Worm (Caenorhabditis elegans) whole organism, young adult: ENCODE data around the gene Y73C8B.3.

ENCODE experiments used
- F10E7.11 ChIP-seq: sonication (generic microtip); optimal IDR thresholded peaks from 2 replicates; lab custom pipeline; 2017; ENCODE audit warnings: mild to moderate bottlenecking, missing genetic modification characterization, moderate library complexity, missing compliant biosample characterization
- F22D6.2 ChIP-seq: sonication (generic microtip); optimal IDR thresholded peaks from 2 replicates; lab custom pipeline; 2016; ENCODE audit warnings: mild to moderate bottlenecking, missing genetic modification characterization, missing compliant biosample characterization
- F37B4.10 ChIP-seq: fragments of 200-800 bp; sonication (Bioruptor generic); IDR thresholded peaks from 2 replicates; pipeline ENCODE4 v1.3.6; 2022; ENCODE audit warnings: missing genetic modification characterization, missing compliant biosample characterization
- F39B2.1 ChIP-seq: fragments of 200-800 bp; sonication (Bioruptor generic); IDR thresholded peaks from 2 replicates; pipeline ENCODE4 v1.3.6; 2022; ENCODE audit warnings: missing genetic modification reagents, missing genetic modification characterization, missing compliant biosample characterization
- F55B11.4 ChIP-seq: sonication (generic microtip); optimal IDR thresholded peaks from 2 replicates; lab custom pipeline; 2016; ENCODE audit warnings: missing compliant biosample characterization, missing genetic modification characterization, borderline replicate concordance; ENCODE audit not compliant: insufficient read depth
- F57A8.1 ChIP-seq: fragments of 200-800 bp; sonication (Bioruptor generic); optimal IDR thresholded peaks from 2 replicates; lab custom pipeline; 2018; ENCODE audit warnings: mild to moderate bottlenecking, missing genetic modification characterization, moderate library complexity, missing compliant biosample characterization
- T07F8.4 ChIP-seq: sonication (generic microtip); optimal IDR thresholded peaks from 2 replicates; lab custom pipeline; 2016; ENCODE audit warnings: mild to moderate bottlenecking, missing genetic modification characterization, moderate library complexity, missing compliant biosample characterization
- Y95B8A.8 ChIP-seq: fragments of 200-800 bp; sonication (Bioruptor generic); IDR thresholded peaks from 2 replicates; pipeline ENCODE4 v1.3.6; 2022; ENCODE audit warnings: missing genetic modification reagents, missing genetic modification characterization, missing compliant biosample characterization
- athp-1 ChIP-seq: sonication (generic microtip); optimal IDR thresholded peaks from 2 replicates; lab custom pipeline; 2017; ENCODE audit warnings: mild to moderate bottlenecking, missing genetic modification characterization, missing compliant biosample characterization
- attf-3 ChIP-seq: fragments of 200-800 bp; sonication (Bioruptor generic); conservative IDR thresholded peaks from 2 replicates; pipeline ENCODE4 v1.3.6; 2022; ENCODE audit warnings: missing genetic modification reagents, missing genetic modification characterization, missing compliant biosample characterization
- bed-2 ChIP-seq: fragments of 200-800 bp; sonication (Bioruptor generic); IDR thresholded peaks from 2 replicates; pipeline ENCODE4 v1.3.6; 2022; ENCODE audit warnings: missing genetic modification reagents, missing genetic modification characterization, missing compliant biosample characterization
- cebp-1 ChIP-seq, 2 experiments: fragments of 200-800 bp in 1 of 2; sonication (Bioruptor generic) in 1 of 2; sonication (generic microtip) in 1 of 2; IDR thresholded peaks in 1 of 2; optimal IDR thresholded peaks in 1 of 2; 2 replicates each; pipeline versions ENCODE4 v1.3.6 to Lab custom; 2017 to 2022; ENCODE audit warnings: missing compliant biosample characterization in 2 of 2, missing genetic modification characterization in 2 of 2, mild to moderate bottlenecking in 1 of 2, missing genetic modification reagents in 1 of 2, moderate library complexity in 1 of 2
- dox-1 ChIP-seq: fragments of 200-800 bp; sonication (Bioruptor generic); IDR thresholded peaks from 2 replicates; pipeline ENCODE4 v1.3.6; 2022; ENCODE audit warnings: missing genetic modification reagents, missing genetic modification characterization, missing compliant biosample characterization
- dpl-1 ChIP-seq: fragments of 150-350 bp; optimal IDR thresholded peaks from 2 replicates; lab custom pipeline; 2014; ENCODE audit warnings: missing biosample characterization, missing genetic modification reagents, missing genetic modification characterization
- egrh-3 ChIP-seq: fragments of 200-800 bp; sonication (Bioruptor generic); IDR thresholded peaks from 2 replicates; pipeline ENCODE4 v1.3.6; 2022; ENCODE audit warnings: missing genetic modification reagents, missing genetic modification characterization, missing compliant biosample characterization
- ets-4 ChIP-seq: fragments of 200-800 bp; sonication (Bioruptor generic); optimal IDR thresholded peaks from 2 replicates; lab custom pipeline; 2018; ENCODE audit warnings: mild to moderate bottlenecking, missing genetic modification characterization, missing compliant biosample characterization
- hsf-1 ChIP-seq: fragments of 200-800 bp; sonication (Bioruptor generic); IDR thresholded peaks from 2 replicates; pipeline ENCODE4 v1.3.6; 2022; ENCODE audit warnings: missing genetic modification reagents, missing genetic modification characterization, missing compliant biosample characterization
- let-526 ChIP-seq: fragments of 200-800 bp; sonication (Bioruptor generic); IDR thresholded peaks from 2 replicates; pipeline ENCODE4 v1.3.6; 2022; ENCODE audit warnings: missing genetic modification reagents, missing genetic modification characterization, missing compliant biosample characterization
- lsl-1 ChIP-seq: fragments of 200-800 bp; sonication (Bioruptor generic); optimal IDR thresholded peaks from 2 replicates; lab custom pipeline; 2018; ENCODE audit warnings: mild to moderate bottlenecking, missing genetic modification characterization, moderate library complexity, missing compliant biosample characterization
- madf-10 ChIP-seq: sonication (generic microtip); optimal IDR thresholded peaks from 2 replicates; lab custom pipeline; 2016; ENCODE audit warnings: mild to moderate bottlenecking, missing genetic modification characterization, missing compliant biosample characterization
- madf-8 ChIP-seq: fragments of 200-800 bp; sonication (Bioruptor generic); conservative IDR thresholded peaks from 2 replicates; pipeline ENCODE4 v1.3.6; 2022; ENCODE audit warnings: missing genetic modification reagents, missing genetic modification characterization, missing compliant biosample characterization
- nfya-1 ChIP-seq: sonication (generic microtip); optimal IDR thresholded peaks from 2 replicates; lab custom pipeline; 2017; ENCODE audit warnings: antibody characterized with exemption, missing compliant biosample characterization, missing genetic modification characterization, borderline replicate concordance; ENCODE audit not compliant: insufficient read depth
- nhr-120 ChIP-seq: fragments of 200-800 bp; sonication (Bioruptor generic); IDR thresholded peaks from 2 replicates; pipeline ENCODE4 v1.3.6; 2022; ENCODE audit warnings: missing genetic modification characterization, missing compliant biosample characterization
- nhr-80 ChIP-seq: sonication (generic microtip); optimal IDR thresholded peaks from 2 replicates; lab custom pipeline; 2016; ENCODE audit warnings: missing genetic modification characterization, missing compliant biosample characterization
- rcor-1 ChIP-seq: fragments of 200-800 bp; sonication (Bioruptor generic); IDR thresholded peaks from 2 replicates; pipeline ENCODE4 v1.3.6; 2022; ENCODE audit warnings: missing genetic modification reagents, missing genetic modification characterization, missing compliant biosample characterization
- sdz-38 ChIP-seq: sonication (generic microtip); optimal IDR thresholded peaks from 2 replicates; lab custom pipeline; 2016; ENCODE audit warnings: missing genotype, missing genetic modification characterization, missing compliant biosample characterization
- snpc-1.1 ChIP-seq: sonication (generic microtip); optimal IDR thresholded peaks from 2 replicates; lab custom pipeline; 2017; ENCODE audit warnings: missing genetic modification characterization, mild to moderate bottlenecking, missing compliant biosample characterization, antibody characterized with exemption, moderate library complexity, missing genotype, missing genetic modification reagents; ENCODE audit not compliant: insufficient read depth
- snpc-3.4 ChIP-seq: sonication (generic microtip); optimal IDR thresholded peaks from 2 replicates; lab custom pipeline; 2017; ENCODE audit warnings: missing genetic modification characterization, mild to moderate bottlenecking, missing compliant biosample characterization, antibody characterized with exemption, moderate library complexity, missing genotype, missing genetic modification reagents
- snpc-4 ChIP-seq, 5 experiments: fragments of 150-350 bp in 1 of 5; sonication (generic microtip) in 4 of 5; optimal IDR thresholded peaks; 2 replicates each; lab custom pipeline; 2014 to 2018; ENCODE audit warnings: missing genetic modification characterization in 5 of 5, missing biosample characterization in 3 of 5, antibody characterized with exemption in 2 of 5, mild to moderate bottlenecking in 2 of 5, missing compliant biosample characterization in 2 of 5, missing genotype in 2 of 5, moderate library complexity in 2 of 5, missing genetic modification reagents in 1 of 5
- sptf-2 ChIP-seq: fragments of 200-800 bp; sonication (Bioruptor generic); optimal IDR thresholded peaks from 2 replicates; lab custom pipeline; 2018; ENCODE audit warnings: mild to moderate bottlenecking, missing genetic modification characterization, missing compliant biosample characterization
- unc-130 ChIP-seq: sonication (generic microtip); optimal IDR thresholded peaks from 2 replicates; lab custom pipeline; 2016; ENCODE audit warnings: missing genetic modification reagents, missing genetic modification characterization, missing compliant biosample characterization
- xnd-1 ChIP-seq: sonication (generic microtip); optimal IDR thresholded peaks from 2 replicates; lab custom pipeline; 2016; ENCODE audit warnings: missing genotype, missing genetic modification reagents, missing genetic modification characterization, missing compliant biosample characterization
- zfh-2 ChIP-seq: fragments of 200-800 bp; sonication (Bioruptor generic); conservative IDR thresholded peaks from 2 replicates; pipeline ENCODE4 v1.3.6; 2022; ENCODE audit warnings: missing genetic modification reagents, missing genetic modification characterization, missing compliant biosample characterization
- ztf-28 ChIP-seq: fragments of 200-800 bp; sonication (Bioruptor generic); IDR thresholded peaks from 2 replicates; pipeline ENCODE4 v1.3.6; 2022; ENCODE audit warnings: missing genetic modification reagents, missing genetic modification characterization, missing compliant biosample characterization
- ztf-3 ChIP-seq: fragments of 200-800 bp; sonication (Bioruptor generic); optimal IDR thresholded peaks from 2 replicates; lab custom pipeline; 2018; ENCODE audit warnings: mild to moderate bottlenecking, missing genetic modification characterization, missing compliant biosample characterization
- ztf-6 ChIP-seq: fragments of 200-800 bp; sonication (Bioruptor generic); IDR thresholded peaks from 2 replicates; pipeline ENCODE4 v1.3.6; 2022; ENCODE audit warnings: missing genetic modification reagents, missing genetic modification characterization, missing compliant biosample characterization

Gene Y73C8B.3

DNA sequence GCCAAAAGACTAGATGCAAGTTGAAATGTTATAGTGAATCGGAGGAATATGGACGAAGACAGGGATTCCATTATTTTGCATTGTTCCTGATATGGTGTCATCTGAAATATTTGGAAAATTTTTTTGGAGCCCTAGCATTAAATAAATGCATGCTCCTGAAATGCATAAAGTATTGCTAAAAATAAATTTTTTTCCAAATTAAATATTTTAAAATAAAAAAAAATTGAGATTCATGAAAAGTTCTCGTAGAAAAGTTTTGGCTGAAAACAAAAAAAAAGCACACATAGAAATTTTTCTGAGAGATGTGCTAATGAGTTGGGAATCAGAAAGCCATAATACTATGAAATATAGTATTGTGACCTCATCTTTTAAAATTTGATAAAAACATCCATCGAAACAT, 38.0 kb downstream of the Y73C8B.3 start, which contains the start of gene srab-7:
Gene srab-7, minus strand, starts transcription at position 101 of the 400 bp plus-strand sequence.
- TF ChIP-seq snpc-4 (GFP tag; optimal IDR thresholded peaks at IDR 0.05; lab: Kevin White, UChicago) (no peak), snpc-4 (tag; optimal IDR thresholded peaks at IDR 0.05; lab: Kevin White, UChicago) (no peak), dox-1 (no peak), nfya-1 (tag; lab: Kevin White, UChicago) (no peak), ztf-6 (GFP tag; lab: Robert Waterston, UW) (no peak), F57A8.1 (GFP tag; lab: Kevin White, UChicago) (no peak), xnd-1 (tag; lab: Kevin White, UChicago) (no peak)

DNA sequence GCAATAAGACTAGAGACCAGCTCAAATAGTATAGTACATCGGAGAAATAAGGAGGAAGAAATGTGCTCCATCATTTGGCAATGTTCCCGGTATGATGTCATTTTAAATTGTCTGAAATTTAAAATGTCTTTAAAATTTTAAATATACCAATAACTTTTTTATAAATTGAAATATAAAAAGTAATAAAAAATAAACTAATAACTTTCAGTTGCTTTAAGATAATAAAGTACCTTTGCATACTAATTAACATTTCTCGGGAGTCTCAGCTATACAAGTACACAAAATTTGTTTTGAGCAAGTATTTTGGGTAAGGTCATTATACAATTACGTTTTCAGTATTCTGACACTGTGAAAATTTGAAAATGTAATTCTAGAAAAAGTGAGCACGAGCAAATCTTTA, 41.2 kb downstream of the Y73C8B.3 start, which contains the start of gene srab-6:
Gene srab-6, minus strand, starts transcription at position 101 of the 400 bp plus-strand sequence.
- no peak for TF ChIP-seq snpc-3.4 (tag; lab: Kevin White, UChicago)

DNA sequence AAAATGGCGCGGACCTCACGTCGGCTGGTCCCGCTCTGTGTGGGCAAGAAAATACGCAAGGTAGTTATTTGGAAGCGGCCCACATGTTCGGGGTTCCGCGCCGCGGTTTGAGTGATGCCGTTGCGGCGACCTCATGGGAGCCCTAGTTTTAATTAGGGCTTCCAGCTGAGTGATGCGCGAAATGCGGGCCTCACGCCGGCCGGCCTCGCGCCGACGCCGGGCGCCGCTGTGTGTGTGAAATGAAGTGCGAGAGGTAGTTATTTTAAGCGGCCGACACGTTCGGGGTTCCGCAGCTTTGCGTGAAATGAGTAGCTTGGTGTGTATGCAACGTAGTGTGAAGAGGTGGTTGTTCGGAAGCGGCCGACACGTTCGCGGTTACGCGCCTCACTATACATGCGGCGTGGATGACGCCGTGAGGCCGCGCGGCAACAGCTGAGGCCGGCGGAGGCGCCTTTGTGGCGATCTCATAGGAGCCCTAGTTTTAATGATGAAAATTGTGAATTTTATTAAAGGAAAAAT, 43.1 kb downstream of the Y73C8B.3 start:
- TF ChIP-seq egrh-3 (GFP tag; lab: Robert Waterston, UW), result peak; percentile 39; the same call in 1 of the 2 replicates
- no peak for TF ChIP-seq F37B4.10 (GFP tag; lab: Robert Waterston, UW)
- TF ChIP-seq madf-8 (GFP tag; lab: Robert Waterston, UW), result no peak
- TF ChIP-seq zfh-2 (GFP tag; lab: Robert Waterston, UW), result peak; percentile 89
- no peak for TF ChIP-seq dpl-1
- TF ChIP-seq F10E7.11, result no peak
- no peak for TF ChIP-seq cebp-1 (GFP tag; IDR thresholded peaks at IDR 0.05; lab: Robert Waterston, UW)
- TF ChIP-seq cebp-1 (tag; optimal IDR thresholded peaks at IDR 0.05; lab: Kevin White, UChicago), result no peak
- TF ChIP-seq rcor-1, result no peak
- TF ChIP-seq nhr-80 (tag; lab: Kevin White, UChicago), result no peak
- TF ChIP-seq ztf-6 (GFP tag; lab: Robert Waterston, UW), result no peak
- no peak for TF ChIP-seq hsf-1
- TF ChIP-seq ztf-28, result peak; percentile 40; the same call in 1 of the 2 replicates
- TF ChIP-seq F22D6.2 (tag; lab: Kevin White, UChicago), result no peak
- TF ChIP-seq athp-1 (tag; lab: Kevin White, UChicago), result no peak
- no peak for TF ChIP-seq let-526 (GFP tag; lab: Robert Waterston, UW)
- no peak for TF ChIP-seq snpc-4 (GFP tag; optimal IDR thresholded peaks at IDR 0.05; lab: Kevin White, UChicago)
- TF ChIP-seq snpc-4 (tag; optimal IDR thresholded peaks at IDR 0.05; lab: Kevin White, UChicago), result peak in 2 of 4 experiments; percentile 58 to 86
- TF ChIP-seq attf-3, result no peak
- TF ChIP-seq snpc-1.1 (tag; lab: Kevin White, UChicago), result no peak
- no peak for TF ChIP-seq ztf-3
- no peak for TF ChIP-seq Y95B8A.8 (GFP tag; lab: Robert Waterston, UW)

DNA sequence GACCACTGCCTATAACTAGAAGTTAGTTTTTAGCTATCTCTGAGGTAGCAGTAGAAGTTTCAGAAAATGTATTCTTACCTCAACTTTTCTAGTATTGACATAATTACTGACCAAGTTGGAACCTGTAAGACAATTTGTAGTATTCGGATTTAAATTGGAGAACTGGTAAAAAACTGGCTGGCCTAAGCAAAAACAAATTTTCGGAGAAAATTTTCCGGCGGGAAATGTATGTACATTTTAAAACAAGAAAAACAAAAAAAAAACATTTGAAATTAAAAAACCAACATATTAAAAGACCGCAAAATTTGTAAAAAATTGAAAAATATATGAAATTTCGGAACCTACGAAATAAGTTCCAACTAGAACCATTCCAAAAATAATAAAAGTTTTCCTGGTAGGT, 46.1 kb downstream of the Y73C8B.3 start, which contains the start of gene srab-11:
Gene srab-11, minus strand, starts transcription at position 101 of the 400 bp plus-strand sequence.
- TF ChIP-seq bed-2 (no peak), F39B2.1 (GFP tag; lab: Robert Waterston, UW) (no peak), madf-10 (tag; lab: Kevin White, UChicago) (no peak), sdz-38 (tag; lab: Kevin White, UChicago) (no peak), ets-4 (GFP tag; lab: Kevin White, UChicago) (no peak), sptf-2 (no peak), nhr-120 (GFP tag; lab: Robert Waterston, UW) (no peak), T07F8.4 (tag; lab: Kevin White, UChicago) (no peak), F55B11.4 (no peak), unc-130 (GFP tag; lab: Kevin White, UChicago) (no peak), dox-1 (no peak), lsl-1 (no peak), attf-3 (no peak), hsf-1 (no peak)
- TF ChIP-seq, all 124 proteins: peak for 0
